Worm (Caenorhabditis elegans) whole organism, late embryonic: ENCODE data around the gene T10B9.14.
A peak's percentile ranks its signal among the peaks of the same experiment; 100 is the strongest.

Experiments used
- C38D4.7 ChIP-seq: fragments of 200-800 bp; sonication (Bioruptor generic); optimal IDR thresholded peaks from 2 replicates; lab custom pipeline; 2018; ENCODE audit warnings: mild to moderate bottlenecking, missing genetic modification characterization, moderate library complexity, missing compliant biosample characterization
- K09A11.1 ChIP-seq: sonication (generic microtip); optimal IDR thresholded peaks from 2 replicates; lab custom pipeline; 2017; ENCODE audit warnings: antibody characterized with exemption, mild to moderate bottlenecking, missing genetic modification characterization, missing compliant biosample characterization; ENCODE audit not compliant: insufficient read depth
- T23F11.4 ChIP-seq: fragments of 200-800 bp; sonication (Bioruptor generic); optimal IDR thresholded peaks from 2 replicates; lab custom pipeline; 2018; ENCODE audit warnings: mild to moderate bottlenecking, missing genetic modification characterization, missing compliant biosample characterization
- Y22D7AL.16 ChIP-seq: sonication (generic microtip); optimal IDR thresholded peaks from 2 replicates; lab custom pipeline; 2016; ENCODE audit warnings: missing genetic modification characterization, missing compliant biosample characterization
- ahr-1 ChIP-seq: sonication (generic microtip); optimal IDR thresholded peaks from 2 replicates; lab custom pipeline; 2016; ENCODE audit warnings: missing genetic modification characterization, missing compliant biosample characterization
- ama-1 ChIP-seq: fragments of 150-350 bp; optimal IDR thresholded peaks from 2 replicates; lab custom pipeline; 2014
- ceh-19 ChIP-seq: fragments of 200-800 bp; sonication (Bioruptor generic); optimal IDR thresholded peaks from 2 replicates; lab custom pipeline; 2018; ENCODE audit warnings: mild to moderate bottlenecking, missing genetic modification characterization, missing compliant biosample characterization
- ceh-22 ChIP-seq: sonication (generic microtip); optimal IDR thresholded peaks from 2 replicates; lab custom pipeline; 2017; ENCODE audit warnings: missing biosample characterization, missing genetic modification characterization
- ceh-24 ChIP-seq: sonication (generic microtip); optimal IDR thresholded peaks from 2 replicates; lab custom pipeline; 2016; ENCODE audit warnings: mild to moderate bottlenecking, missing genetic modification characterization, missing compliant biosample characterization
- ceh-30 ChIP-seq: fragments of 150-350 bp; optimal IDR thresholded peaks from 2 replicates; lab custom pipeline; 2014; ENCODE audit warnings: missing biosample characterization, missing genetic modification characterization
- ceh-31 ChIP-seq: sonication (generic microtip); optimal IDR thresholded peaks from 2 replicates; lab custom pipeline; 2016; ENCODE audit warnings: missing genetic modification characterization, missing compliant biosample characterization
- ceh-34 ChIP-seq: sonication (generic microtip); optimal IDR thresholded peaks from 2 replicates; lab custom pipeline; 2016; ENCODE audit warnings: mild to moderate bottlenecking, missing genetic modification characterization, missing compliant biosample characterization
- ceh-45 ChIP-seq: fragments of 200-800 bp; sonication (Bioruptor generic); IDR thresholded peaks from 2 replicates; pipeline ENCODE4 v1.3.6; 2022; ENCODE audit warnings: missing genetic modification reagents, missing genetic modification characterization, missing compliant biosample characterization
- ceh-48 ChIP-seq: sonication (generic microtip); optimal IDR thresholded peaks from 2 replicates; lab custom pipeline; 2016; ENCODE audit warnings: missing genetic modification characterization, inconsistent platforms, missing compliant biosample characterization
- che-1 ChIP-seq: sonication (generic microtip); optimal IDR thresholded peaks from 2 replicates; lab custom pipeline; 2016; ENCODE audit warnings: mild to moderate bottlenecking, missing genetic modification characterization, missing compliant biosample characterization
- elt-4 ChIP-seq: sonication (generic microtip); optimal IDR thresholded peaks from 2 replicates; lab custom pipeline; 2016; ENCODE audit warnings: missing genetic modification characterization, missing compliant biosample characterization
- ets-4 ChIP-seq: sonication (generic microtip); optimal IDR thresholded peaks from 2 replicates; lab custom pipeline; 2016; ENCODE audit warnings: missing genetic modification characterization, missing compliant biosample characterization
- eyg-1 ChIP-seq: sonication (generic microtip); optimal IDR thresholded peaks from 2 replicates; lab custom pipeline; 2016; ENCODE audit warnings: missing genotype, missing genetic modification characterization, missing compliant biosample characterization
- fax-1 ChIP-seq: sonication (generic microtip); optimal IDR thresholded peaks from 2 replicates; lab custom pipeline; 2016; ENCODE audit warnings: missing genotype, missing genetic modification characterization, missing compliant biosample characterization
- fkh-6 ChIP-seq: sonication (generic microtip); optimal IDR thresholded peaks from 2 replicates; lab custom pipeline; 2016; ENCODE audit warnings: missing genetic modification characterization, missing compliant biosample characterization
- gmeb-2 ChIP-seq: sonication (generic microtip); optimal IDR thresholded peaks from 2 replicates; lab custom pipeline; 2016; ENCODE audit warnings: missing genetic modification characterization, inconsistent platforms, missing compliant biosample characterization
- hlh-13 ChIP-seq: fragments of 200-800 bp; sonication (Bioruptor generic); optimal IDR thresholded peaks from 2 replicates; lab custom pipeline; 2018; ENCODE audit warnings: mild to moderate bottlenecking, missing genetic modification characterization, missing compliant biosample characterization
- hlh-30 ChIP-seq: sonication (generic microtip); optimal IDR thresholded peaks from 2 replicates; lab custom pipeline; 2017; ENCODE audit warnings: antibody characterized with exemption, missing genetic modification characterization, missing compliant biosample characterization; ENCODE audit not compliant: insufficient read depth
- hlh-6 ChIP-seq: sonication (generic microtip); optimal IDR thresholded peaks from 2 replicates; lab custom pipeline; 2016; ENCODE audit warnings: missing genotype, missing genetic modification characterization, missing compliant biosample characterization
- hlh-8 ChIP-seq: sonication (generic microtip); optimal IDR thresholded peaks from 2 replicates; lab custom pipeline; 2016; ENCODE audit warnings: missing genotype, missing genetic modification characterization, missing compliant biosample characterization
- lim-6 ChIP-seq: sonication (generic microtip); optimal IDR thresholded peaks from 2 replicates; lab custom pipeline; 2016; ENCODE audit warnings: missing genetic modification characterization, missing compliant biosample characterization
- lin-11 ChIP-seq: fragments of 200-800 bp; sonication (Bioruptor generic); optimal IDR thresholded peaks from 2 replicates; lab custom pipeline; 2018; ENCODE audit warnings: mild to moderate bottlenecking, missing genetic modification characterization, missing compliant biosample characterization
- mec-3 ChIP-seq: sonication (generic microtip); optimal IDR thresholded peaks from 2 replicates; lab custom pipeline; 2016; ENCODE audit warnings: borderline replicate concordance, missing genetic modification characterization, missing compliant biosample characterization
- nfya-1 ChIP-seq: sonication (generic microtip); optimal IDR thresholded peaks from 2 replicates; lab custom pipeline; 2017; ENCODE audit warnings: missing genetic modification characterization, mild to moderate bottlenecking, missing compliant biosample characterization, antibody characterized with exemption, moderate library complexity
- nhr-11 ChIP-seq: fragments of 150-350 bp; optimal IDR thresholded peaks from 2 replicates; lab custom pipeline; 2014; ENCODE audit warnings: missing biosample characterization, missing genetic modification characterization
- npax-4 ChIP-seq: sonication (generic microtip); optimal IDR thresholded peaks from 2 replicates; lab custom pipeline; 2016; ENCODE audit warnings: missing genetic modification characterization, missing compliant biosample characterization
- odd-2 ChIP-seq: sonication (generic microtip); optimal IDR thresholded peaks from 2 replicates; lab custom pipeline; 2017; ENCODE audit warnings: antibody characterized with exemption, mild to moderate bottlenecking, missing genetic modification characterization, missing compliant biosample characterization
- pag-3 ChIP-seq: sonication (generic microtip); optimal IDR thresholded peaks from 2 replicates; lab custom pipeline; 2016; ENCODE audit warnings: missing compliant biosample characterization, missing genetic modification characterization, borderline replicate concordance
- pat-9 ChIP-seq: fragments of 200-800 bp; sonication (Bioruptor generic); optimal IDR thresholded peaks from 2 replicates; lab custom pipeline; 2018; ENCODE audit warnings: mild to moderate bottlenecking, missing genetic modification characterization, moderate library complexity, missing compliant biosample characterization
- pax-1 ChIP-seq: fragments of 150-350 bp; optimal IDR thresholded peaks from 2 replicates; lab custom pipeline; 2014; ENCODE audit warnings: missing biosample characterization, missing genetic modification characterization
- pha-4 ChIP-seq: fragments of 150-350 bp; optimal IDR thresholded peaks from 2 replicates; lab custom pipeline; 2018; ENCODE audit warnings: missing biosample characterization, missing genetic modification reagents, missing genetic modification characterization
- sdc-2 ChIP-seq: sonication (generic microtip); optimal IDR thresholded peaks from 2 replicates; lab custom pipeline; 2016; ENCODE audit warnings: missing genotype, missing genetic modification characterization, missing compliant biosample characterization
- sox-2 ChIP-seq: fragments of 200-800 bp; sonication (Bioruptor generic); IDR thresholded peaks from 2 replicates; pipeline ENCODE4 v1.3.6; 2022; ENCODE audit warnings: missing genetic modification reagents, missing genetic modification characterization, missing compliant biosample characterization
- sox-4 ChIP-seq: sonication (generic microtip); optimal IDR thresholded peaks from 2 replicates; lab custom pipeline; 2017; ENCODE audit warnings: mild to moderate bottlenecking, missing genetic modification characterization, inconsistent platforms, missing compliant biosample characterization
- syd-9 ChIP-seq: sonication (generic microtip); optimal IDR thresholded peaks from 2 replicates; lab custom pipeline; 2016; ENCODE audit warnings: mild to moderate bottlenecking, missing genetic modification characterization, moderate library complexity, missing compliant biosample characterization
- tbx-2 ChIP-seq: sonication (generic microtip); optimal IDR thresholded peaks from 2 replicates; lab custom pipeline; 2016; ENCODE audit warnings: missing genetic modification characterization, missing compliant biosample characterization
- tbx-7 ChIP-seq: sonication (generic microtip); optimal IDR thresholded peaks from 2 replicates; lab custom pipeline; 2016; ENCODE audit warnings: missing genotype, missing genetic modification characterization, missing compliant biosample characterization
- ttx-3 ChIP-seq: sonication (generic microtip); optimal IDR thresholded peaks from 2 replicates; lab custom pipeline; 2016; ENCODE audit warnings: missing genetic modification reagents, missing genetic modification characterization, missing compliant biosample characterization
- unc-3 ChIP-seq, 2 experiments: fragments of 200-800 bp in 1 of 2; sonication (Bioruptor generic) in 1 of 2; sonication (generic microtip) in 1 of 2; conservative IDR thresholded peaks in 1 of 2; optimal IDR thresholded peaks in 1 of 2; 2 replicates each; pipeline versions ENCODE4 v1.3.6 to Lab custom; 2016 to 2022; ENCODE audit warnings: missing compliant biosample characterization in 2 of 2, missing genetic modification characterization in 2 of 2, missing genetic modification reagents in 1 of 2
- unc-42 ChIP-seq: sonication (generic microtip); optimal IDR thresholded peaks from 2 replicates; lab custom pipeline; 2016; ENCODE audit warnings: missing genotype, missing genetic modification characterization, missing compliant biosample characterization
- unc-55 ChIP-seq: sonication (generic microtip); optimal IDR thresholded peaks from 2 replicates; lab custom pipeline; 2017; ENCODE audit warnings: missing biosample characterization, missing genetic modification reagents, missing genetic modification characterization
- unc-86 ChIP-seq: sonication (generic microtip); optimal IDR thresholded peaks from 2 replicates; lab custom pipeline; 2016; ENCODE audit warnings: missing genetic modification characterization, missing compliant biosample characterization
- zip-5 ChIP-seq: sonication (generic microtip); optimal IDR thresholded peaks from 2 replicates; lab custom pipeline; 2016; ENCODE audit warnings: missing genetic modification characterization, missing compliant biosample characterization
- ztf-16 ChIP-seq: sonication (generic microtip); optimal IDR thresholded peaks from 2 replicates; lab custom pipeline; 2017; ENCODE audit warnings: missing genetic modification characterization, missing compliant biosample characterization

The T10B9.14 gene

ce11 chrII:9775790-9776189 is 6.4 kb downstream of the T10B9.14 start, which contains the start of gene T10B9.9:
Gene T10B9.9, minus strand, starts transcription at chrII:9775890.
- TF ChIP-seq tbx-2 (tag; lab: Kevin White, UChicago) (no peak), hlh-6 (no peak), mec-3 (tag; lab: Kevin White, UChicago) (no peak), hlh-8 (tag; lab: Kevin White, UChicago) (no peak), eyg-1 (no peak), fkh-6 (tag; lab: Kevin White, UChicago) (no peak), ceh-22 (tag; lab: Kevin White, UChicago) (no peak), pax-1 (tag; lab: Kevin White, UChicago) (no peak), ama-1 (lab: Kevin White, UChicago) (no peak), tbx-7 (no peak)

- TF ChIP-seq gmeb-2 (tag; lab: Kevin White, UChicago), result peak; percentile 84
- TF ChIP-seq zip-5 (tag; lab: Kevin White, UChicago), result peak; percentile 43
- TF ChIP-seq lim-6 (tag; lab: Kevin White, UChicago), result peak; percentile 32
- TF ChIP-seq pha-4, result no peak
- peak; percentile 43 for TF ChIP-seq unc-42
- TF ChIP-seq lin-11, result peak; percentile 71
- peak; percentile 26 for TF ChIP-seq tbx-7
- TF ChIP-seq ceh-34 (tag; lab: Kevin White, UChicago), result peak; percentile 81
- TF ChIP-seq unc-86 (tag; lab: Kevin White, UChicago), result peak; percentile 87
- peak; percentile 66 for TF ChIP-seq ceh-48 (tag; lab: Kevin White, UChicago)
- TF ChIP-seq tbx-2 (tag; lab: Kevin White, UChicago), result peak; percentile 73
- peak; percentile 70 for TF ChIP-seq pat-9 (tag; lab: Kevin White, UChicago)
- TF ChIP-seq nhr-11 (tag; lab: Kevin White, UChicago), result no peak
- TF ChIP-seq ama-1 (lab: Kevin White, UChicago), result no peak
- TF ChIP-seq Y22D7AL.16 (tag; lab: Kevin White, UChicago), result peak; percentile 66
- peak; percentile 46 for TF ChIP-seq nfya-1 (tag; lab: Kevin White, UChicago)
- peak; percentile 61 for TF ChIP-seq K09A11.1 (tag; lab: Kevin White, UChicago)
- peak; percentile 63 for TF ChIP-seq ceh-31 (tag; lab: Kevin White, UChicago)
- no peak for TF ChIP-seq ahr-1 (tag; lab: Kevin White, UChicago)
- peak; percentile 45 for TF ChIP-seq ets-4 (tag; lab: Kevin White, UChicago)
- peak; percentile 82 for TF ChIP-seq ceh-19 (GFP tag; lab: Kevin White, UChicago)
- TF ChIP-seq C38D4.7 (GFP tag; lab: Kevin White, UChicago), result peak; percentile 81
- TF ChIP-seq che-1 (tag; lab: Kevin White, UChicago), result peak; percentile 80
- TF ChIP-seq unc-55 (GFP tag; lab: Kevin White, UChicago), result no peak
- no peak for TF ChIP-seq odd-2 (tag; lab: Kevin White, UChicago)
- TF ChIP-seq elt-4 (tag; lab: Kevin White, UChicago), result no peak
- TF ChIP-seq T23F11.4 (GFP tag; lab: Kevin White, UChicago), result peak; percentile 76
- peak; percentile 79 for TF ChIP-seq sox-4 (tag; lab: Kevin White, UChicago)
- TF ChIP-seq mec-3 (tag; lab: Kevin White, UChicago), result no peak
- peak; percentile 90 for TF ChIP-seq ttx-3
- TF ChIP-seq ceh-22 (tag; lab: Kevin White, UChicago), result no peak
- peak; percentile 63 for TF ChIP-seq ceh-24
- TF ChIP-seq sox-2 (GFP tag; lab: Robert Waterston, UW), result peak; percentile 83
- TF ChIP-seq ceh-30 (tag; lab: Kevin White, UChicago), result no peak
- TF ChIP-seq hlh-30 (tag; lab: Kevin White, UChicago), result peak; percentile 2
- TF ChIP-seq ceh-45 (GFP tag; lab: Robert Waterston, UW), result 0 out of 2 replicates have a peak, but pooled peaks have one; percentile 61
- peak; percentile 81 for TF ChIP-seq hlh-13 (GFP tag; lab: Kevin White, UChicago)
- no peak for TF ChIP-seq pax-1 (tag; lab: Kevin White, UChicago)
- peak; percentile 68 for TF ChIP-seq fax-1 (tag; lab: Kevin White, UChicago)
- peak; percentile 79 for TF ChIP-seq sdc-2 (tag; lab: Kevin White, UChicago)
- peak; percentile 50 for TF ChIP-seq npax-4 (tag; lab: Kevin White, UChicago)
- TF ChIP-seq ztf-16 (tag; lab: Kevin White, UChicago), result peak; percentile 86
- TF ChIP-seq pag-3, result no peak
- TF ChIP-seq eyg-1, result peak; percentile 64
- TF ChIP-seq unc-3 (GFP tag; conservative IDR thresholded peaks at IDR 0.05; lab: Robert Waterston, UW), result peak; percentile 63
- peak; percentile 79 for TF ChIP-seq unc-3 (tag; optimal IDR thresholded peaks at IDR 0.05; lab: Kevin White, UChicago)
- TF ChIP-seq syd-9, result peak; percentile 78
These were observed 7.6 kb downstream of the T10B9.14 start for ce11 chrII:9774653-9775052.
